Fruit fly (Drosophila melanogaster): ENCODE measurements around the gene CG33523.

dm6 chr3L:5968695-5969094, 45.0 kb downstream of the CG33523 start:
- TF ChIP-seq CTCF (optimal IDR thresholded peaks at IDR 0.05) (no peak), CG8478 (optimal IDR thresholded peaks at IDR 0.05) (no peak)
